Worm (Caenorhabditis elegans) whole organism, L1 larva: ENCODE measurements around the gene pst-2.
A peak's percentile ranks its signal among the peaks of the same experiment; 100 is the strongest.

Experiments
- C34B4.2 ChIP-seq: sonication (generic microtip); optimal IDR thresholded peaks from 2 replicates; lab custom pipeline; 2017; ENCODE audit warnings: mild to moderate bottlenecking, missing genetic modification characterization, missing compliant biosample characterization
- Y116A8C.19 ChIP-seq: sonication (generic microtip); optimal IDR thresholded peaks from 2 replicates; lab custom pipeline; 2016; ENCODE audit warnings: missing compliant biosample characterization, missing genetic modification characterization, borderline replicate concordance
- alr-1 ChIP-seq: fragments of 200-800 bp; sonication (Bioruptor generic); optimal IDR thresholded peaks from 2 replicates; lab custom pipeline; 2018; ENCODE audit warnings: borderline replicate concordance, mild to moderate bottlenecking, missing genetic modification characterization, missing compliant biosample characterization
- blmp-1 ChIP-seq: fragments of 150-350 bp; optimal IDR thresholded peaks from 2 replicates; lab custom pipeline; 2014; ENCODE audit warnings: missing biosample characterization, missing genetic modification characterization
- ceh-63 ChIP-seq: fragments of 200-800 bp; sonication (Bioruptor generic); optimal IDR thresholded peaks from 2 replicates; lab custom pipeline; 2018; ENCODE audit warnings: mild to moderate bottlenecking, missing genetic modification characterization, missing compliant biosample characterization
- ceh-82 ChIP-seq, 3 experiments: fragments of 150-350 bp in 1 of 3; sonication (generic microtip) in 2 of 3; optimal IDR thresholded peaks; 2 replicates each; lab custom pipeline; 2014 to 2017; ENCODE audit warnings: missing biosample characterization in 3 of 3, missing genetic modification characterization in 3 of 3
- ceh-88 ChIP-seq: fragments of 200-800 bp; sonication (Bioruptor generic); IDR thresholded peaks from 2 replicates; pipeline ENCODE4 v1.3.6; 2022; ENCODE audit warnings: missing genetic modification characterization, missing compliant biosample characterization
- dpl-1 ChIP-seq, 3 experiments: fragments of 150-350 bp in 2 of 3; sonication (generic microtip) in 1 of 3; optimal IDR thresholded peaks; 2 replicates each; lab custom pipeline; 2014 to 2017; ENCODE audit warnings: missing biosample characterization in 3 of 3, missing genetic modification characterization in 3 of 3, missing genetic modification reagents in 3 of 3
- efl-1 ChIP-seq, 4 experiments: fragments of 150-350 bp; optimal IDR thresholded peaks in 3 of 4; peaks in 1 of 4; 1 replicate in 1 of 4; 2 replicates in 3 of 4; lab custom pipeline; 2014; ENCODE audit warnings: missing biosample characterization in 2 of 4, missing genetic modification characterization in 2 of 4, missing genetic modification reagents in 2 of 4
- egl-13 ChIP-seq: sonication (generic microtip); optimal IDR thresholded peaks from 2 replicates; lab custom pipeline; 2016; ENCODE audit warnings: missing genotype, missing genetic modification reagents, missing genetic modification characterization, missing compliant biosample characterization
- ets-5 ChIP-seq: fragments of 200-800 bp; sonication (Bioruptor generic); IDR thresholded peaks from 2 replicates; pipeline ENCODE4 v1.3.6; 2022; ENCODE audit warnings: missing genetic modification characterization, missing compliant biosample characterization
- fos-1 ChIP-seq: fragments of 150-350 bp; optimal IDR thresholded peaks from 2 replicates; lab custom pipeline; 2014; ENCODE audit warnings: missing biosample characterization, missing genetic modification characterization
- hlh-17 ChIP-seq: fragments of 200-800 bp; sonication (Bioruptor generic); optimal IDR thresholded peaks from 2 replicates; lab custom pipeline; 2018; ENCODE audit warnings: missing genetic modification characterization, mild to moderate bottlenecking, missing compliant biosample characterization, moderate library complexity, borderline replicate concordance
- hlh-4 ChIP-seq: sonication (generic microtip); optimal IDR thresholded peaks from 2 replicates; lab custom pipeline; 2016; ENCODE audit warnings: mild to moderate bottlenecking, missing genetic modification characterization, missing compliant biosample characterization
- hpl-2 ChIP-seq: fragments of 150-350 bp; optimal IDR thresholded peaks from 2 replicates; lab custom pipeline; 2014; ENCODE audit warnings: missing biosample characterization, missing genetic modification reagents, missing genetic modification characterization
- irx-1 ChIP-seq: sonication (generic microtip); optimal IDR thresholded peaks from 2 replicates; lab custom pipeline; 2016; ENCODE audit warnings: missing genetic modification characterization, missing compliant biosample characterization
- jun-1 ChIP-seq: fragments of 150-350 bp; optimal IDR thresholded peaks from 2 replicates; lab custom pipeline; 2014; ENCODE audit warnings: missing biosample characterization, missing genetic modification reagents, missing genetic modification characterization
- lin-39 ChIP-seq: fragments of 150-350 bp; optimal IDR thresholded peaks from 2 replicates; lab custom pipeline; 2014; ENCODE audit warnings: missing biosample characterization, missing genetic modification reagents, missing genetic modification characterization
- lir-3 ChIP-seq: sonication (generic microtip); optimal IDR thresholded peaks from 2 replicates; lab custom pipeline; 2016; ENCODE audit warnings: mild to moderate bottlenecking, missing genetic modification characterization, moderate library complexity, missing compliant biosample characterization; ENCODE audit not compliant: poor library complexity
- lsy-2 ChIP-seq, 2 experiments: fragments of 150-350 bp; optimal IDR thresholded peaks; 2 replicates each; lab custom pipeline; 2014; ENCODE audit warnings: missing biosample characterization in 2 of 2, missing genetic modification characterization in 2 of 2
- mdl-1 ChIP-seq, 2 experiments: fragments of 150-350 bp; optimal IDR thresholded peaks; 2 replicates each; lab custom pipeline; 2014 to 2017; ENCODE audit warnings: missing biosample characterization in 2 of 2, missing genetic modification characterization in 2 of 2, inconsistent platforms in 1 of 2
- mep-1 ChIP-seq: fragments of 150-350 bp; optimal IDR thresholded peaks from 2 replicates; lab custom pipeline; 2014; ENCODE audit warnings: missing biosample characterization, missing genetic modification characterization
- nhr-12 ChIP-seq: sonication (generic microtip); optimal IDR thresholded peaks from 2 replicates; lab custom pipeline; 2017; ENCODE audit warnings: missing biosample characterization, missing genetic modification characterization
- nhr-19 ChIP-seq: fragments of 200-800 bp; sonication (Bioruptor generic); conservative IDR thresholded peaks from 2 replicates; pipeline ENCODE4 v1.3.6; 2022; ENCODE audit warnings: missing genetic modification characterization, missing compliant biosample characterization
- nhr-237 ChIP-seq: fragments of 150-350 bp; optimal IDR thresholded peaks from 2 replicates; lab custom pipeline; 2014; ENCODE audit warnings: missing biosample characterization, missing genetic modification characterization
- nhr-47 ChIP-seq: sonication (generic microtip); optimal IDR thresholded peaks from 2 replicates; lab custom pipeline; 2016; ENCODE audit warnings: mild to moderate bottlenecking, missing genetic modification characterization, moderate library complexity, missing compliant biosample characterization
- nhr-71 ChIP-seq: sonication (generic microtip); optimal IDR thresholded peaks from 2 replicates; lab custom pipeline; 2016; ENCODE audit warnings: mild to moderate bottlenecking, missing genetic modification characterization, moderate library complexity, missing compliant biosample characterization
- nhr-77 ChIP-seq: fragments of 150-350 bp; optimal IDR thresholded peaks from 2 replicates; lab custom pipeline; 2014; ENCODE audit warnings: missing biosample characterization, missing genetic modification characterization
- nhr-85 ChIP-seq: sonication (generic microtip); peaks from one replicate; lab custom pipeline; 2016; ENCODE audit warnings: missing genetic modification characterization, inconsistent platforms, missing compliant biosample characterization
- pqm-1 ChIP-seq: sonication (generic microtip); optimal IDR thresholded peaks from 3 replicates; lab custom pipeline; 2017; ENCODE audit warnings: missing biosample characterization, missing genetic modification characterization
- rnt-1 ChIP-seq: sonication (generic microtip); optimal IDR thresholded peaks from 2 replicates; lab custom pipeline; 2016; ENCODE audit warnings: mild to moderate bottlenecking, missing genetic modification characterization, moderate library complexity, missing compliant biosample characterization
- snpc-4 ChIP-seq: fragments of 150-350 bp; optimal IDR thresholded peaks from 2 replicates; lab custom pipeline; 2014; ENCODE audit warnings: missing biosample characterization, missing genetic modification characterization
- snu-23 ChIP-seq: sonication (generic microtip); optimal IDR thresholded peaks from 2 replicates; lab custom pipeline; 2016; ENCODE audit warnings: missing genetic modification characterization, missing compliant biosample characterization
- sox-4 ChIP-seq: sonication (generic microtip); optimal IDR thresholded peaks from 2 replicates; lab custom pipeline; 2016; ENCODE audit warnings: missing genetic modification characterization, missing compliant biosample characterization
- tlp-1 ChIP-seq: fragments of 150-350 bp; optimal IDR thresholded peaks from 2 replicates; lab custom pipeline; 2014; ENCODE audit warnings: missing biosample characterization, missing genetic modification characterization

pst-2 gene

DNA sequence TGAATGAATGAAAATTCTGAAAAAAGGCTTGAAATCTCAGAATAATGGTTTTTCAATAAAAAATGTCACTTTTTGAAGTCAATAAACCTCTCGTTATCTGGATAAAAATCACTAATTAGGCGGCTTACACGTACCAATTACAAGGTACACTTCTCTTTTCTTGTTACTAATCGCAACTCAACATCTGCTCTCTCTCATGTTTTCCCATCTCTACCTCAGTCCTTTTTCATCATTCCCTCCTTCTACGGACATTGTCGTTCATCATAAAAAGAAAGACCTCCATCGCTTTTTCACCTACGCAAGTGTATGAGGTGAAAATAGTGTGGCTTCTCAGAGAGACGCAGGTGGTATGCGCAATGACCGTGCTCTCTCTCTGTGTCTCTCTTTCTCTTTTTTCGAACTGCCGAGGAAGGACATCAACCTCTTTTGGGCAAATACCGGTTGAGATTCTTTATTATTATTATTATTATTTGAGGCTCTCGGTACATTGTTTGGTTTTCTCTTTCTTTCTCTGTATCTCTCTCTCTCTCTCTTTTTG is 12.2 kb upstream of the pst-2 start (continued):
- no peak for TF ChIP-seq lir-3 (tag; lab: Kevin White, UChicago)
- TF ChIP-seq pqm-1 = no peak
- TF ChIP-seq alr-1 = no peak
- TF ChIP-seq tlp-1 = no peak
- no peak for TF ChIP-seq hlh-17 (GFP tag; lab: Kevin White, UChicago)
- no peak for TF ChIP-seq irx-1 (tag; lab: Kevin White, UChicago)
- peak; percentile 41 for TF ChIP-seq nhr-71 (tag; lab: Kevin White, UChicago)
- TF ChIP-seq lin-39 = no peak
- no peak for TF ChIP-seq nhr-19 (GFP tag; lab: Robert Waterston, UW)
- no peak for TF ChIP-seq mdl-1 (tag; optimal IDR thresholded peaks at IDR 0.05; lab: Kevin White, UChicago)
- no peak for TF ChIP-seq C34B4.2 (tag; lab: Kevin White, UChicago)
- no peak for TF ChIP-seq nhr-77 (tag; lab: Kevin White, UChicago)
- TF ChIP-seq hlh-4 = no peak
- TF ChIP-seq hpl-2 (GFP tag; lab: Kevin White, UChicago) = no peak
- no peak for TF ChIP-seq sox-4 (tag; lab: Kevin White, UChicago)
- no peak for TF ChIP-seq ceh-63
- no peak for TF ChIP-seq rnt-1 (tag; lab: Kevin White, UChicago)
- TF ChIP-seq ceh-88 (GFP tag; lab: Robert Waterston, UW) = no peak
- TF ChIP-seq blmp-1 (tag; lab: Kevin White, UChicago) = peak; percentile 57
- no peak for TF ChIP-seq nhr-47
- peak in 2 of 3 experiments; percentile 15 to 16 for TF ChIP-seq dpl-1 (GFP tag; optimal IDR thresholded peaks at IDR 0.05; lab: Kevin White, UChicago)
- TF ChIP-seq nhr-85 (tag; lab: Kevin White, UChicago) = peak; percentile 86
- TF ChIP-seq fos-1 (tag; lab: Kevin White, UChicago) = no peak
- peak; percentile 20 for TF ChIP-seq snu-23
- no peak for TF ChIP-seq jun-1 (tag; lab: Kevin White, UChicago)
- TF ChIP-seq nhr-12 (tag; lab: Kevin White, UChicago) = no peak
- no peak for TF ChIP-seq ets-5 (GFP tag; lab: Robert Waterston, UW)
- TF ChIP-seq egl-13 (tag; lab: Kevin White, UChicago) = no peak
- TF ChIP-seq snpc-4 (tag; lab: Kevin White, UChicago) = no peak
- TF ChIP-seq nhr-237 = no peak
- peak; percentile 49 for TF ChIP-seq mep-1 (tag; lab: Kevin White, UChicago)

DNA sequence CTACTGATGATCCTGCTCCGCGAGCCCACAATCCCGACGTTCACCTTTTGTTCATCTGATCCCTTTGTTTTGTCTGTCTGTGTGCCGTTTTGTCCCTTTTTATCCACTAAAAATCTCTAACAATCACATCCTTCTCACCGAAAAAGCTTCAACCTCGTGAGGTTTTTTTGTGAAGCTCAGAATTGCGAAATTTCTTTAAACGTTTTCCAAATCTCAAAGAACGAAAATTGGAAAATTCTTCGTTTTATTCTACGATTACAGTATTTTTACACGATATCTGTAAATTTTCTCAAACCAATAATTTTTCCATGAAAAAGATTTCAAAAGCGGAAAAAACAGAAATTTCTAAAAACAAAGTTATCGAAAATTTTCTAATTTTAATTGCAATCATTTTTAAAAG is 6.0 kb upstream of the pst-2 start:
- TF ChIP-seq ceh-82 (tag; optimal IDR thresholded peaks at IDR 0.05; lab: Kevin White, UChicago) = no peak
- TF ChIP-seq, all 84 proteins: peak for 0

- TF ChIP-seq efl-1 (optimal IDR thresholded peaks at IDR 0.05; lab: Kevin White, UChicago) = no peak
- peak in 1 of 2 experiments; percentile 58 for TF ChIP-seq efl-1 (GFP tag; optimal IDR thresholded peaks at IDR 0.05 in 1 of 2; lab: Kevin White, UChicago)
- no peak for TF ChIP-seq lsy-2 (tag; optimal IDR thresholded peaks at IDR 0.05; lab: Kevin White, UChicago)
These were observed 4.7 kb upstream of the pst-2 start for ce11 chrIII:5675384-5675984.

- TF ChIP-seq nhr-85 (tag; lab: Kevin White, UChicago) (peak; percentile 16), Y116A8C.19 (tag; lab: Kevin White, UChicago) (no peak), blmp-1 (tag; lab: Kevin White, UChicago) (no peak), efl-1 (optimal IDR thresholded peaks at IDR 0.05; lab: Kevin White, UChicago) (no peak), efl-1 (GFP tag; optimal IDR thresholded peaks at IDR 0.05 in 1 of 2; lab: Kevin White, UChicago) (peak in 1 of 2 experiments; percentile 88)
These were observed 2.4 kb upstream of the pst-2 start, which contains the start of gene F54E7.9 for ce11 chrIII:5677790-5678189. Gene F54E7.9, minus strand, starts transcription at chrIII:5677890.
